Fruit fly (Drosophila melanogaster): ENCODE measurements around the gene MRP.

dm6 chr2L:12669614-12670013 lies 49.2 kb upstream of the MRP start, which contains the start of gene Nepl7:
- TF ChIP-seq Dll (optimal IDR thresholded peaks at IDR 0.05) (no peak), CG8478 (optimal IDR thresholded peaks at IDR 0.05) (no peak), psq (optimal IDR thresholded peaks at IDR 0.05) (no peak), usp (GFP tag; optimal IDR thresholded peaks at IDR 0.05) (no peak), EcR (GFP tag; optimal IDR thresholded peaks at IDR 0.05) (no peak)

All from whole organism.